Worm (Caenorhabditis elegans): ENCODE data around the gene C38H2.3.

ce11 chrIII:10353423-10353822 is 33.0 kb downstream of the C38H2.3 start:
- TF ChIP-seq ama-1 (optimal IDR thresholded peaks at IDR 0.05) (no peak), skn-1 (tag; optimal IDR thresholded peaks at IDR 0.05) (no peak), nhr-90 (tag; optimal IDR thresholded peaks at IDR 0.05; ENCODE audit: poor library complexity) (no peak), dpl-1 (GFP tag; optimal IDR thresholded peaks at IDR 0.05) (no peak), nhr-11 (tag; optimal IDR thresholded peaks at IDR 0.05) (no peak)
